Worm (Caenorhabditis elegans) whole organism, late embryonic: ENCODE data around the gene C49F5.8.

Source experiments
- F13H6.1 ChIP-seq: sonication (generic microtip); optimal IDR thresholded peaks from 2 replicates; lab custom pipeline; 2016; ENCODE audit warnings: missing genetic modification characterization, missing compliant biosample characterization
- ceh-9 ChIP-seq: sonication (generic microtip); optimal IDR thresholded peaks from 2 replicates; lab custom pipeline; 2016; ENCODE audit warnings: mild to moderate bottlenecking, missing genetic modification characterization, inconsistent platforms, missing compliant biosample characterization
- elt-2 ChIP-seq: sonication (generic microtip); optimal IDR thresholded peaks from 2 replicates; lab custom pipeline; 2016; ENCODE audit warnings: missing genetic modification reagents, missing genetic modification characterization, missing compliant biosample characterization
- fkh-10 ChIP-seq: fragments of 150-350 bp; optimal IDR thresholded peaks from 2 replicates; lab custom pipeline; 2014; ENCODE audit warnings: missing biosample characterization, missing genetic modification reagents, missing genetic modification characterization
- lin-11 ChIP-seq: fragments of 200-800 bp; sonication (Bioruptor generic); optimal IDR thresholded peaks from 2 replicates; lab custom pipeline; 2018; ENCODE audit warnings: mild to moderate bottlenecking, missing genetic modification characterization, missing compliant biosample characterization
- madf-2 ChIP-seq: sonication (generic microtip); optimal IDR thresholded peaks from 2 replicates; lab custom pipeline; 2017; ENCODE audit warnings: missing genetic modification characterization, missing compliant biosample characterization
- mec-3 ChIP-seq: sonication (generic microtip); optimal IDR thresholded peaks from 2 replicates; lab custom pipeline; 2016; ENCODE audit warnings: borderline replicate concordance, missing genetic modification characterization, missing compliant biosample characterization
- npax-4 ChIP-seq: sonication (generic microtip); optimal IDR thresholded peaks from 2 replicates; lab custom pipeline; 2016; ENCODE audit warnings: missing genetic modification characterization, missing compliant biosample characterization
- pha-4 ChIP-seq: fragments of 150-350 bp; optimal IDR thresholded peaks from 2 replicates; lab custom pipeline; 2018; ENCODE audit warnings: missing biosample characterization, missing genetic modification reagents, missing genetic modification characterization
- pqm-1 ChIP-seq: sonication (generic microtip); optimal IDR thresholded peaks from 2 replicates; lab custom pipeline; 2016; ENCODE audit warnings: missing genetic modification characterization, missing compliant biosample characterization
- sox-4 ChIP-seq: sonication (generic microtip); optimal IDR thresholded peaks from 2 replicates; lab custom pipeline; 2017; ENCODE audit warnings: mild to moderate bottlenecking, missing genetic modification characterization, inconsistent platforms, missing compliant biosample characterization
- zip-5 ChIP-seq: sonication (generic microtip); optimal IDR thresholded peaks from 2 replicates; lab custom pipeline; 2016; ENCODE audit warnings: missing genetic modification characterization, missing compliant biosample characterization

DNA sequence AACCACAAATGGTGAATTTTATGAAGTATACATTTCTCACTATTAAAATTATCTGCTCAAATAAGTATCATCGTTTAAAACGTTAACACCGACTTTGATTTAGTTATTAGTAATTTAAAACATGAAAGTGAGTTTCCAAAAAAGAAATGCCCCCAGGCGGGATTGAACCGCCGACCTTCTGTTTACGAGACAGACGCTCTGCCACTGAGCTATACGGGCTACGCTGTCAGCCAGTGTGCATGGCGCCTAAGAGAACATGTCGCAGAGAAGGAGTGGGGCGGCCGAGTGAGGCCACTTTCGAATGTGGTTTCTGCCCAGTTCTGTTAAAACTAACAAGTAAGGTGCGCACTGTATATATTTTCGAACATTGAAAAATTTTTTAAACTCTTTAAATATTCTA is 25.0 kb upstream of the C49F5.8 start:
- TF ChIP-seq zip-5 (tag; lab: Kevin White, UChicago) (peak; percentile 23), sox-4 (tag; lab: Kevin White, UChicago) (peak; percentile 64), F13H6.1 (tag; lab: Kevin White, UChicago) (no peak), mec-3 (tag; lab: Kevin White, UChicago) (no peak), elt-2 (tag; lab: Kevin White, UChicago) (peak; percentile 72), pqm-1 (tag; lab: Kevin White, UChicago) (no peak), pha-4 (no peak), npax-4 (tag; lab: Kevin White, UChicago) (peak; percentile 50), ceh-9 (tag; lab: Kevin White, UChicago) (no peak), madf-2 (tag; lab: Kevin White, UChicago) (no peak), fkh-10 (no peak), lin-11 (peak; percentile 44)
